Worm (Caenorhabditis elegans) whole organism, young adult: ENCODE measurements around the gene F23D12.7.

Experiments used
- aptf-3 ChIP-seq: fragments of 200-800 bp; sonication (Bioruptor generic); IDR thresholded peaks from 2 replicates; pipeline ENCODE4 v1.3.6; 2022; ENCODE audit warnings: missing genetic modification characterization, missing compliant biosample characterization
- ceh-100 ChIP-seq: fragments of 200-800 bp; sonication (Bioruptor generic); IDR thresholded peaks from 2 replicates; pipeline ENCODE4 v1.3.6; 2022; ENCODE audit warnings: missing genetic modification reagents, missing genetic modification characterization, missing compliant biosample characterization
- dpl-1 ChIP-seq: fragments of 150-350 bp; optimal IDR thresholded peaks from 2 replicates; lab custom pipeline; 2014; ENCODE audit warnings: missing biosample characterization, missing genetic modification reagents, missing genetic modification characterization
- egrh-3 ChIP-seq: fragments of 200-800 bp; sonication (Bioruptor generic); IDR thresholded peaks from 2 replicates; pipeline ENCODE4 v1.3.6; 2022; ENCODE audit warnings: missing genetic modification reagents, missing genetic modification characterization, missing compliant biosample characterization
- let-607 ChIP-seq, 2 experiments: fragments of 200-800 bp in 1 of 2; sonication (Bioruptor generic) in 1 of 2; sonication (generic microtip) in 1 of 2; optimal IDR thresholded peaks; 2 replicates each; lab custom pipeline; 2016 to 2018; ENCODE audit warnings: mild to moderate bottlenecking in 2 of 2, missing compliant biosample characterization in 2 of 2, missing genetic modification characterization in 2 of 2, moderate library complexity in 2 of 2, missing genotype in 1 of 2
- lin-40 ChIP-seq: sonication (generic microtip); optimal IDR thresholded peaks from 2 replicates; lab custom pipeline; 2016; ENCODE audit warnings: missing genetic modification characterization, mild to moderate bottlenecking, missing compliant biosample characterization, missing genotype, missing genetic modification reagents
- lsl-1 ChIP-seq: fragments of 200-800 bp; sonication (Bioruptor generic); optimal IDR thresholded peaks from 2 replicates; lab custom pipeline; 2018; ENCODE audit warnings: mild to moderate bottlenecking, missing genetic modification characterization, moderate library complexity, missing compliant biosample characterization
- nhr-120 ChIP-seq: fragments of 200-800 bp; sonication (Bioruptor generic); IDR thresholded peaks from 2 replicates; pipeline ENCODE4 v1.3.6; 2022; ENCODE audit warnings: missing genetic modification characterization, missing compliant biosample characterization
- rcor-1 ChIP-seq: fragments of 200-800 bp; sonication (Bioruptor generic); IDR thresholded peaks from 2 replicates; pipeline ENCODE4 v1.3.6; 2022; ENCODE audit warnings: missing genetic modification reagents, missing genetic modification characterization, missing compliant biosample characterization
- unc-62 ChIP-seq: fragments of 150-350 bp; optimal IDR thresholded peaks from 2 replicates; lab custom pipeline; 2014; ENCODE audit warnings: missing biosample characterization, missing genetic modification reagents, missing genetic modification characterization

- TF ChIP-seq rcor-1 (GFP tag; lab: Robert Waterston, UW), result no peak
- no peak for TF ChIP-seq lsl-1
- TF ChIP-seq dpl-1 (GFP tag; lab: Kevin White, UChicago), result no peak
- TF ChIP-seq aptf-3 (GFP tag; lab: Robert Waterston, UW), result no peak
- TF ChIP-seq lin-40 (tag; lab: Kevin White, UChicago), result no peak
- TF ChIP-seq nhr-120, result no peak
- no peak for TF ChIP-seq egrh-3 (GFP tag; lab: Robert Waterston, UW)
- TF ChIP-seq unc-62 (GFP tag; lab: Kevin White, UChicago), result no peak
- no peak for TF ChIP-seq let-607 (tag; optimal IDR thresholded peaks at IDR 0.05; lab: Kevin White, UChicago)
- no peak for TF ChIP-seq ceh-100
Measured at ce11 chrX:14487333-14487732, 33.7 kb upstream of the F23D12.7 start.
